Worm (Caenorhabditis elegans) whole organism, L3 larva: Measurements from ENCODE around the gene str-193.

Experiments used
- ZK546.5 ChIP-seq: sonication (generic microtip); optimal IDR thresholded peaks from 2 replicates; lab custom pipeline; 2017; ENCODE audit warnings: missing biosample characterization, missing genetic modification characterization
- aly-2 ChIP-seq: fragments of 150-350 bp; optimal IDR thresholded peaks from 2 replicates; lab custom pipeline; 2014; ENCODE audit warnings: missing biosample characterization, missing genetic modification characterization
- ama-1 ChIP-seq: fragments of 150-350 bp; optimal IDR thresholded peaks from 2 replicates; lab custom pipeline; 2018
- ceh-16 ChIP-seq: sonication (generic microtip); optimal IDR thresholded peaks from 2 replicates; lab custom pipeline; 2017; ENCODE audit warnings: missing biosample characterization, missing genetic modification characterization
- ceh-28 ChIP-seq: fragments of 150-350 bp; optimal IDR thresholded peaks from 2 replicates; lab custom pipeline; 2014; ENCODE audit warnings: missing biosample characterization, missing genetic modification reagents, missing genetic modification characterization
- ceh-82 ChIP-seq: fragments of 150-350 bp; optimal IDR thresholded peaks from 2 replicates; lab custom pipeline; 2014; ENCODE audit warnings: missing biosample characterization, missing genetic modification characterization
- ceh-9 ChIP-seq: sonication (generic microtip); optimal IDR thresholded peaks from 2 replicates; lab custom pipeline; 2018; ENCODE audit warnings: missing biosample characterization, missing genetic modification characterization
- egl-27 ChIP-seq: sonication (generic microtip); optimal IDR thresholded peaks from 4 replicates; lab custom pipeline; 2017; ENCODE audit warnings: missing biosample characterization, missing genetic modification reagents, missing genetic modification characterization
- egl-5 ChIP-seq: fragments of 150-350 bp; optimal IDR thresholded peaks from 2 replicates; lab custom pipeline; 2017; ENCODE audit warnings: missing biosample characterization, missing genetic modification reagents, missing genetic modification characterization, inconsistent platforms
- elt-1 ChIP-seq: fragments of 150-350 bp; optimal IDR thresholded peaks from 2 replicates; lab custom pipeline; 2014; ENCODE audit warnings: missing biosample characterization, missing genetic modification characterization
- elt-3 ChIP-seq, 3 experiments: fragments of 150-350 bp in 1 of 3; sonication (generic microtip) in 2 of 3; optimal IDR thresholded peaks; 2 replicates in 2 of 3; 4 replicates in 1 of 3; lab custom pipeline; 2014 to 2017; ENCODE audit warnings: missing biosample characterization in 3 of 3, missing genetic modification characterization in 3 of 3
- fkh-10 ChIP-seq: sonication (generic microtip); optimal IDR thresholded peaks from 2 replicates; lab custom pipeline; 2017; ENCODE audit warnings: missing biosample characterization, missing genetic modification reagents, missing genetic modification characterization
- fkh-2 ChIP-seq: fragments of 150-350 bp; optimal IDR thresholded peaks from 2 replicates; lab custom pipeline; 2014; ENCODE audit warnings: missing biosample characterization, missing genetic modification reagents, missing genetic modification characterization
- fos-1 ChIP-seq: fragments of 150-350 bp; optimal IDR thresholded peaks from 2 replicates; lab custom pipeline; 2014; ENCODE audit warnings: missing biosample characterization, missing genetic modification characterization
- hmg-11 ChIP-seq: sonication (generic microtip); optimal IDR thresholded peaks from 2 replicates; lab custom pipeline; 2016; ENCODE audit warnings: missing genetic modification characterization, missing compliant biosample characterization
- jun-1 ChIP-seq: fragments of 150-350 bp; optimal IDR thresholded peaks from 2 replicates; lab custom pipeline; 2014; ENCODE audit warnings: missing biosample characterization, missing genetic modification reagents, missing genetic modification characterization
- lin-39 ChIP-seq: fragments of 150-350 bp; optimal IDR thresholded peaks from 2 replicates; lab custom pipeline; 2018; ENCODE audit warnings: missing biosample characterization, missing genetic modification reagents, missing genetic modification characterization
- lsy-12 ChIP-seq: sonication (generic microtip); optimal IDR thresholded peaks from 2 replicates; lab custom pipeline; 2016; ENCODE audit warnings: mild to moderate bottlenecking, missing genetic modification characterization, missing compliant biosample characterization
- mdl-1 ChIP-seq: fragments of 150-350 bp; optimal IDR thresholded peaks from 2 replicates; lab custom pipeline; 2014; ENCODE audit warnings: missing biosample characterization, missing genetic modification characterization
- mml-1 ChIP-seq: fragments of 150-350 bp; sonication (generic microtip); optimal IDR thresholded peaks from 3 replicates; lab custom pipeline; 2014; ENCODE audit warnings: missing biosample characterization, missing genetic modification characterization
- nhr-11 ChIP-seq: fragments of 150-350 bp; optimal IDR thresholded peaks from 2 replicates; lab custom pipeline; 2014; ENCODE audit warnings: missing biosample characterization, missing genetic modification characterization
- nhr-12 ChIP-seq: fragments of 150-350 bp; optimal IDR thresholded peaks from 2 replicates; lab custom pipeline; 2014; ENCODE audit warnings: missing biosample characterization, missing genetic modification characterization
- nhr-23 ChIP-seq: fragments of 150-350 bp; optimal IDR thresholded peaks from 2 replicates; lab custom pipeline; 2014; ENCODE audit warnings: missing biosample characterization, missing genetic modification reagents, missing genetic modification characterization
- nhr-237 ChIP-seq: fragments of 150-350 bp; optimal IDR thresholded peaks from 2 replicates; lab custom pipeline; 2014; ENCODE audit warnings: missing biosample characterization, missing genetic modification characterization
- nhr-25 ChIP-seq: sonication (generic microtip); optimal IDR thresholded peaks from 2 replicates; lab custom pipeline; 2017; ENCODE audit warnings: missing biosample characterization, missing genetic modification characterization
- nhr-28 ChIP-seq: fragments of 150-350 bp; optimal IDR thresholded peaks from 2 replicates; lab custom pipeline; 2014; ENCODE audit warnings: missing biosample characterization, missing genetic modification characterization
- nhr-43 ChIP-seq: sonication (generic microtip); optimal IDR thresholded peaks from 2 replicates; lab custom pipeline; 2016; ENCODE audit warnings: mild to moderate bottlenecking, missing genetic modification characterization, missing compliant biosample characterization; ENCODE audit not compliant: poor library complexity, severe bottlenecking
- nhr-67 ChIP-seq: fragments of 150-350 bp; optimal IDR thresholded peaks from 2 replicates; lab custom pipeline; 2014; ENCODE audit warnings: missing biosample characterization, missing genetic modification characterization
- nhr-76 ChIP-seq: fragments of 150-350 bp; sonication (generic microtip); optimal IDR thresholded peaks from 5 replicates; lab custom pipeline; 2014; ENCODE audit warnings: missing biosample characterization, missing genetic modification characterization
- nhr-77 ChIP-seq: fragments of 150-350 bp; optimal IDR thresholded peaks from 2 replicates; lab custom pipeline; 2014; ENCODE audit warnings: missing biosample characterization, missing genetic modification characterization
- pha-4 ChIP-seq: fragments of 150-350 bp; optimal IDR thresholded peaks from 2 replicates; lab custom pipeline; 2014; ENCODE audit warnings: missing biosample characterization, missing genetic modification reagents, missing genetic modification characterization
- pqm-1 ChIP-seq: fragments of 150-350 bp; optimal IDR thresholded peaks from 2 replicates; lab custom pipeline; 2017; ENCODE audit warnings: missing biosample characterization, missing genetic modification characterization, inconsistent platforms
- sea-2 ChIP-seq: fragments of 150-350 bp; sonication (generic microtip); optimal IDR thresholded peaks from 4 replicates; lab custom pipeline; 2014; ENCODE audit warnings: missing biosample characterization, missing genetic modification reagents, missing genetic modification characterization
- skn-1 ChIP-seq: fragments of 150-350 bp; optimal IDR thresholded peaks from 2 replicates; lab custom pipeline; 2014; ENCODE audit warnings: missing biosample characterization, missing genetic modification characterization
- snpc-4 ChIP-seq: fragments of 150-350 bp; optimal IDR thresholded peaks from 2 replicates; lab custom pipeline; 2014; ENCODE audit warnings: missing biosample characterization, missing genetic modification characterization
- tbx-2 ChIP-seq: sonication (generic microtip); optimal IDR thresholded peaks from 2 replicates; lab custom pipeline; 2016; ENCODE audit warnings: mild to moderate bottlenecking, missing genetic modification characterization, missing compliant biosample characterization
- unc-62 ChIP-seq: fragments of 150-350 bp; sonication (generic microtip); optimal IDR thresholded peaks from 4 replicates; lab custom pipeline; 2014; ENCODE audit warnings: missing biosample characterization, missing genetic modification reagents, missing genetic modification characterization
- ztf-11 ChIP-seq: fragments of 150-350 bp; optimal IDR thresholded peaks from 2 replicates; lab custom pipeline; 2014; ENCODE audit warnings: missing biosample characterization, missing genetic modification characterization
- ztf-4 ChIP-seq: fragments of 150-350 bp; optimal IDR thresholded peaks from 2 replicates; lab custom pipeline; 2014; ENCODE audit warnings: missing biosample characterization, missing genetic modification characterization

Gene str-193

ce11 chrV:9812216-9812615 is 9.4 kb downstream of the str-193 start:
- TF ChIP-seq nhr-23 (tag; lab: Kevin White, UChicago): no peak

ce11 chrV:9811154-9811553 is 10.5 kb downstream of the str-193 start, which contains the start of gene sru-29:
TSS of gene sru-29 (plus strand) at chrV:9811454.
- TF ChIP-seq ceh-82 (tag; lab: Kevin White, UChicago) (no peak), nhr-25 (tag; lab: Kevin White, UChicago) (no peak), egl-27 (tag; lab: Kevin White, UChicago) (no peak), lin-39 (tag; lab: Kevin White, UChicago) (no peak), ama-1 (no peak), ztf-11 (tag; lab: Kevin White, UChicago) (no peak), elt-1 (tag; lab: Kevin White, UChicago) (no peak), egl-5 (tag; lab: Kevin White, UChicago) (no peak), lsy-12 (tag; lab: Kevin White, UChicago) (no peak), nhr-43 (no peak), unc-62 (GFP tag; lab: Kevin White, UChicago) (no peak), fkh-2 (no peak), fos-1 (tag; lab: Kevin White, UChicago) (no peak), ZK546.5 (tag; lab: Kevin White, UChicago) (no peak)
- TF ChIP-seq, all 47 proteins: peak for 0

- no peak for TF ChIP-seq nhr-77 (tag; lab: Kevin White, UChicago)
- TF ChIP-seq nhr-25 (tag; lab: Kevin White, UChicago): no peak
- TF ChIP-seq ZK546.5 (tag; lab: Kevin White, UChicago): no peak
- TF ChIP-seq snpc-4 (tag; lab: Kevin White, UChicago): no peak
- TF ChIP-seq skn-1 (tag; lab: Kevin White, UChicago): no peak
- no peak for TF ChIP-seq nhr-11 (tag; lab: Kevin White, UChicago)
- no peak for TF ChIP-seq egl-27 (tag; lab: Kevin White, UChicago)
- TF ChIP-seq fkh-2: no peak
- TF ChIP-seq nhr-67: no peak
- TF ChIP-seq fkh-10 (GFP tag; lab: Kevin White, UChicago): no peak
- TF ChIP-seq mdl-1 (tag; lab: Kevin White, UChicago): no peak
- TF ChIP-seq unc-62 (GFP tag; lab: Kevin White, UChicago): no peak
- TF ChIP-seq mml-1 (tag; lab: Kevin White, UChicago): no peak
- TF ChIP-seq pqm-1 (tag; lab: Kevin White, UChicago): no peak
- TF ChIP-seq nhr-237: no peak
- no peak for TF ChIP-seq ceh-16 (tag; lab: Kevin White, UChicago)
- no peak for TF ChIP-seq elt-3 (tag; optimal IDR thresholded peaks at IDR 0.05; lab: Kevin White, UChicago)
- no peak for TF ChIP-seq hmg-11 (tag; lab: Kevin White, UChicago)
- no peak for TF ChIP-seq lin-39 (tag; lab: Kevin White, UChicago)
- TF ChIP-seq, all 47 proteins: peak for 0
These were observed 16.5 kb downstream of the str-193 start, which contains the start of gene sru-37 for ce11 chrV:9805161-9805560. TSS of gene sru-37 (plus strand) at chrV:9805461.

ce11 chrV:9803176-9803575 is 18.4 kb downstream of the str-193 start, which contains the start of gene sru-39:
TSS of gene sru-39 (plus strand) at chrV:9803476.
- no peak for TF ChIP-seq nhr-11 (tag; lab: Kevin White, UChicago)
- TF ChIP-seq ZK546.5 (tag; lab: Kevin White, UChicago): no peak
- no peak for TF ChIP-seq nhr-25 (tag; lab: Kevin White, UChicago)
- no peak for TF ChIP-seq elt-1 (tag; lab: Kevin White, UChicago)
- TF ChIP-seq unc-62 (GFP tag; lab: Kevin White, UChicago): no peak
- no peak for TF ChIP-seq fkh-2
- no peak for TF ChIP-seq ceh-16 (tag; lab: Kevin White, UChicago)
- no peak for TF ChIP-seq mml-1 (tag; lab: Kevin White, UChicago)
- TF ChIP-seq lsy-12 (tag; lab: Kevin White, UChicago): no peak
- TF ChIP-seq ceh-9 (tag; lab: Kevin White, UChicago): no peak
- no peak for TF ChIP-seq ceh-28
- no peak for TF ChIP-seq nhr-237
- TF ChIP-seq fos-1 (tag; lab: Kevin White, UChicago): no peak
- TF ChIP-seq nhr-67: no peak
- TF ChIP-seq pha-4 (tag; lab: Kevin White, UChicago): no peak
- no peak for TF ChIP-seq egl-5 (tag; lab: Kevin White, UChicago)
- no peak for TF ChIP-seq sea-2

- TF ChIP-seq jun-1 (no peak), nhr-237 (no peak), ceh-16 (tag; lab: Kevin White, UChicago) (no peak), ceh-9 (tag; lab: Kevin White, UChicago) (no peak), pha-4 (tag; lab: Kevin White, UChicago) (no peak), nhr-76 (tag; lab: Kevin White, UChicago) (no peak), ztf-4 (tag; lab: Kevin White, UChicago) (no peak), tbx-2 (tag; lab: Kevin White, UChicago) (no peak), ZK546.5 (tag; lab: Kevin White, UChicago) (no peak), nhr-43 (no peak), fkh-10 (GFP tag; lab: Kevin White, UChicago) (no peak), elt-3 (tag; optimal IDR thresholded peaks at IDR 0.05; lab: Kevin White, UChicago) (no peak), nhr-28 (tag; lab: Kevin White, UChicago) (no peak), nhr-23 (tag; lab: Kevin White, UChicago) (no peak), snpc-4 (tag; lab: Kevin White, UChicago) (no peak), nhr-12 (tag; lab: Kevin White, UChicago) (no peak), nhr-11 (tag; lab: Kevin White, UChicago) (no peak), hmg-11 (tag; lab: Kevin White, UChicago) (no peak), aly-2 (no peak), nhr-77 (tag; lab: Kevin White, UChicago) (no peak)
These were observed 19.7 kb downstream of the str-193 start, which contains the start of gene F46B6.10 for ce11 chrV:9801965-9802364. TSS of gene F46B6.10 (minus strand) at chrV:9802065.
